Fruit fly (Drosophila melanogaster) whole organism, prepupa: ENCODE data around the gene CG1105.
A peak's percentile ranks its signal among the peaks of the same experiment; 100 is the strongest.

Experiments used
- Blimp-1 ChIP-seq: fragments of 200-800 bp; sonication (Bioruptor generic); optimal IDR thresholded peaks from 3 replicates; lab custom pipeline; 2017; ENCODE audit warnings: missing biosample characterization, missing genetic modification characterization, mild to moderate bottlenecking, moderate library complexity, missing genetic modification reagents
- CG10631 ChIP-seq: fragments of 200-800 bp; sonication (Bioruptor generic); optimal IDR thresholded peaks from 2 replicates; lab custom pipeline; 2016; ENCODE audit warnings: missing biosample characterization, missing genetic modification characterization
- CG11294 ChIP-seq: fragments of 200-800 bp; sonication (Bioruptor generic); IDR thresholded peaks from 2 replicates; pipeline ENCODE4 v1.3.6; 2022; ENCODE audit warnings: missing biosample characterization, missing genetic modification characterization
- CG11762 ChIP-seq: fragments of 200-800 bp; sonication (Bioruptor generic); optimal IDR thresholded peaks from 3 replicates; lab custom pipeline; 2016; ENCODE audit warnings: missing biosample characterization, missing genetic modification characterization; ENCODE audit not compliant: insufficient read depth
- CG16779 ChIP-seq: fragments of 200-800 bp; sonication (Bioruptor generic); optimal IDR thresholded peaks from 3 replicates; lab custom pipeline; 2017; ENCODE audit warnings: missing biosample characterization, mild to moderate bottlenecking, missing genetic modification characterization
- CG3032 ChIP-seq: fragments of 200-800 bp; optimal IDR thresholded peaks from 2 replicates; lab custom pipeline; 2019; ENCODE audit warnings: missing biosample characterization, mild to moderate bottlenecking, missing genetic modification characterization, moderate library complexity
- CG31627 ChIP-seq: fragments of 200-800 bp; sonication (Bioruptor generic); optimal IDR thresholded peaks from 3 replicates; lab custom pipeline; 2016; ENCODE audit warnings: missing biosample characterization, missing genetic modification characterization
- CG32006 ChIP-seq: fragments of 200-800 bp; sonication (Bioruptor generic); optimal IDR thresholded peaks from 3 replicates; lab custom pipeline; 2017; ENCODE audit warnings: missing biosample characterization, mild to moderate bottlenecking, missing genetic modification characterization
- CG34406 ChIP-seq: fragments of 200-800 bp; sonication (Bioruptor generic); optimal IDR thresholded peaks from 3 replicates; lab custom pipeline; 2016; ENCODE audit warnings: missing biosample characterization, missing genetic modification characterization
- CG3919 ChIP-seq: fragments of 200-800 bp; sonication (Bioruptor generic); optimal IDR thresholded peaks from 3 replicates; lab custom pipeline; 2016; ENCODE audit warnings: missing biosample characterization, missing genetic modification characterization
- CG6163 ChIP-seq: fragments of 200-800 bp; sonication (Bioruptor generic); IDR thresholded peaks from 3 replicates; pipeline ENCODE4 v1.3.6; 2022; ENCODE audit warnings: missing biosample characterization, missing genetic modification characterization
- CG6276 ChIP-seq: fragments of 200-800 bp; sonication (Bioruptor generic); optimal IDR thresholded peaks from 2 replicates; lab custom pipeline; 2017; ENCODE audit warnings: missing biosample characterization, mild to moderate bottlenecking, missing genetic modification characterization
- CG6792 ChIP-seq: fragments of 200-800 bp; sonication (Bioruptor generic); optimal IDR thresholded peaks from 3 replicates; lab custom pipeline; 2016; ENCODE audit warnings: missing biosample characterization, missing genetic modification characterization
- CG6808 ChIP-seq: fragments of 200-800 bp; sonication (Bioruptor generic); optimal IDR thresholded peaks from 3 replicates; lab custom pipeline; 2017; ENCODE audit warnings: missing biosample characterization, missing genetic modification characterization, mild to moderate bottlenecking, moderate library complexity, missing genetic modification reagents
- CG7368 ChIP-seq: fragments of 200-800 bp; sonication (Bioruptor generic); optimal IDR thresholded peaks from 3 replicates; lab custom pipeline; 2016; ENCODE audit warnings: missing biosample characterization, missing genetic modification characterization
- CG8119 ChIP-seq: fragments of 200-800 bp; sonication (Bioruptor generic); IDR thresholded peaks from 3 replicates; pipeline ENCODE4 v1.3.6; 2022; ENCODE audit warnings: missing biosample characterization, missing genetic modification characterization
- CG8632 ChIP-seq: fragments of 200-800 bp; sonication (Bioruptor generic); optimal IDR thresholded peaks from 3 replicates; lab custom pipeline; 2016; ENCODE audit warnings: missing biosample characterization, missing genetic modification characterization
- CG9139 ChIP-seq: fragments of 200-800 bp; sonication (Bioruptor generic); optimal IDR thresholded peaks from 3 replicates; lab custom pipeline; 2017; ENCODE audit warnings: missing biosample characterization, mild to moderate bottlenecking, missing genetic modification characterization
- Eip75B ChIP-seq: fragments of 200-800 bp; sonication (Bioruptor generic); optimal IDR thresholded peaks from 3 replicates; lab custom pipeline; 2016; ENCODE audit warnings: missing biosample characterization, missing genetic modification characterization
- Eip78C ChIP-seq: fragments of 200-800 bp; sonication (Bioruptor generic); peaks from one replicate; lab custom pipeline; 2016; ENCODE audit warnings: missing biosample characterization, missing genetic modification characterization
- Eip93F ChIP-seq: fragments of 200-800 bp; sonication (Bioruptor generic); optimal IDR thresholded peaks from 2 replicates; lab custom pipeline; 2016; ENCODE audit warnings: missing biosample characterization, mild to moderate bottlenecking, missing genetic modification characterization
- Ets21C ChIP-seq: fragments of 200-800 bp; sonication (Bioruptor generic); optimal IDR thresholded peaks from 3 replicates; lab custom pipeline; 2016; ENCODE audit warnings: missing biosample characterization, missing genetic modification characterization
- Hr39 ChIP-seq: fragments of 200-800 bp; sonication (Bioruptor generic); optimal IDR thresholded peaks from 2 replicates; lab custom pipeline; 2016; ENCODE audit warnings: missing biosample characterization, missing genetic modification characterization
- Hr4 ChIP-seq: fragments of 200-800 bp; sonication (Bioruptor generic); optimal IDR thresholded peaks from 3 replicates; lab custom pipeline; 2016; ENCODE audit warnings: missing biosample characterization, missing genetic modification characterization
- Lpt ChIP-seq: fragments of 200-800 bp; sonication (Bioruptor generic); optimal IDR thresholded peaks from 3 replicates; lab custom pipeline; 2016; ENCODE audit warnings: missing biosample characterization, missing genetic modification characterization
- Sox102F ChIP-seq: fragments of 200-800 bp; sonication (Bioruptor generic); optimal IDR thresholded peaks from 2 replicates; lab custom pipeline; 2016; ENCODE audit warnings: missing biosample characterization, mild to moderate bottlenecking, missing genetic modification characterization
- Sox14 ChIP-seq: fragments of 200-800 bp; sonication (Bioruptor generic); optimal IDR thresholded peaks from 3 replicates; lab custom pipeline; 2016; ENCODE audit warnings: missing biosample characterization, missing genetic modification characterization
- Sox15 ChIP-seq: fragments of 200-800 bp; sonication (Bioruptor generic); optimal IDR thresholded peaks from 3 replicates; lab custom pipeline; 2016; ENCODE audit warnings: missing biosample characterization, missing genetic modification characterization
- acj6 ChIP-seq: fragments of 200-800 bp; sonication (Bioruptor generic); optimal IDR thresholded peaks from 3 replicates; lab custom pipeline; 2016; ENCODE audit warnings: missing biosample characterization, missing genetic modification characterization
- cyc ChIP-seq: fragments of 200-800 bp; sonication (Bioruptor generic); optimal IDR thresholded peaks from 3 replicates; lab custom pipeline; 2016; ENCODE audit warnings: missing biosample characterization, missing genetic modification characterization
- dsx ChIP-seq: fragments of 200-800 bp; optimal IDR thresholded peaks from 3 replicates; lab custom pipeline; 2019; ENCODE audit warnings: missing biosample characterization, mild to moderate bottlenecking, missing genetic modification characterization, moderate library complexity; ENCODE audit not compliant: poor library complexity, severe bottlenecking
- eg ChIP-seq: fragments of 200-800 bp; sonication (Bioruptor generic); IDR thresholded peaks from 3 replicates; pipeline ENCODE4 v1.3.6; 2022; ENCODE audit warnings: missing biosample characterization, missing genetic modification characterization
- esn ChIP-seq: fragments of 200-800 bp; sonication (Bioruptor generic); optimal IDR thresholded peaks from 2 replicates; lab custom pipeline; 2016; ENCODE audit warnings: missing biosample characterization, mild to moderate bottlenecking, missing genetic modification characterization, moderate library complexity
- fkh ChIP-seq: fragments of 200-800 bp; sonication (Bioruptor generic); optimal IDR thresholded peaks from 3 replicates; lab custom pipeline; 2017; ENCODE audit warnings: missing biosample characterization, mild to moderate bottlenecking, missing genetic modification characterization, moderate library complexity
- lz ChIP-seq: fragments of 200-800 bp; sonication (Bioruptor generic); optimal IDR thresholded peaks from 3 replicates; lab custom pipeline; 2016; ENCODE audit warnings: missing biosample characterization, missing genetic modification characterization
- net ChIP-seq: fragments of 200-800 bp; sonication (Bioruptor generic); optimal IDR thresholded peaks from 3 replicates; lab custom pipeline; 2016; ENCODE audit warnings: missing biosample characterization, missing genetic modification characterization
- pdm3 ChIP-seq: fragments of 200-800 bp; sonication (Bioruptor generic); optimal IDR thresholded peaks from 3 replicates; lab custom pipeline; 2016; ENCODE audit warnings: missing biosample characterization, missing genetic modification characterization
- spab ChIP-seq: fragments of 200-800 bp; sonication (Bioruptor generic); optimal IDR thresholded peaks from 2 replicates; lab custom pipeline; 2017; ENCODE audit warnings: missing biosample characterization, mild to moderate bottlenecking, missing genetic modification characterization, missing genetic modification reagents
- ss ChIP-seq, 2 experiments: fragments of 200-800 bp; sonication (Bioruptor generic); optimal IDR thresholded peaks; 2 replicates in 1 of 2; 3 replicates in 1 of 2; lab custom pipeline; 2017 to 2018; ENCODE audit warnings: mild to moderate bottlenecking in 2 of 2, missing biosample characterization in 2 of 2, missing genetic modification characterization in 2 of 2, moderate library complexity in 1 of 2
- svp ChIP-seq: fragments of 200-800 bp; sonication (Bioruptor generic); peaks from one replicate; lab custom pipeline; 2016; ENCODE audit warnings: missing biosample characterization, missing genetic modification characterization
- topi ChIP-seq: fragments of 200-800 bp; sonication (Bioruptor generic); optimal IDR thresholded peaks from 3 replicates; lab custom pipeline; 2016; ENCODE audit warnings: missing biosample characterization, missing genetic modification characterization

Gene CG1105

DNA sequence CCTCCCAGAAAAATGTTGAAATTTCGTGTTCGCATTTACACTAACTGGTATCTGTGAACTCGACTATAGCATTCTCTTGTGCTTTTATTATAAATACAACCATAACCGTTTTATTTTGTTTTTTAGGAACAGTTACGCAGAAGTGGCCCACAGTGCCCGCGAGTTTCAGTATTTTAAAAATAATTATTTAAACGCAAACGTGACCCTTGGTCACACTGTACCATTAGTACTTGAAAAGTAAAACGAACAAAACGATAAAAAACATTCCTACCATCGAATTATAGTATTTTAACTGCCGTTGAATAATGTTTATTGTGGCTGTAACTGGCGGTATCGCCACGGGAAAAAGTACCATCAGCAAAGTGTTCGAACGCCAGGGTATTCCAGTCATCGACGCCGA lies 15.0 kb upstream of the CG1105 start, which contains the start of gene Dpck (continued):
- TF ChIP-seq Eip93F (GFP tag; lab: Kevin White, UChicago) (no peak), CG11294 (GFP tag; lab: Robert Waterston, UW) (no peak), CG10631 (GFP tag; lab: Kevin White, UChicago) (no peak), CG6163 (GFP tag; lab: Robert Waterston, UW) (peak; percentile 68), CG8119 (GFP tag; lab: Robert Waterston, UW) (peak; percentile 63; the same call in 2 of the 3 replicates), CG7368 (no peak), CG6808 (GFP tag; lab: Kevin White, UChicago) (peak; percentile 33), lz (GFP tag; lab: Kevin White, UChicago) (no peak), CG9139 (GFP tag; lab: Kevin White, UChicago) (peak; percentile 62), CG8632 (GFP tag; lab: Kevin White, UChicago) (no peak), CG3032 (tag; lab: Kevin White, UChicago) (peak; percentile 35), cyc (GFP tag; lab: Kevin White, UChicago) (peak; percentile 19), esn (GFP tag; lab: Kevin White, UChicago) (peak; percentile 41), CG11762 (no peak), net (GFP tag; lab: Kevin White, UChicago) (peak; percentile 58), Sox15 (GFP tag; lab: Kevin White, UChicago) (no peak), dsx (GFP tag; lab: Kevin White, UChicago) (peak; percentile 40), topi (GFP tag; lab: Kevin White, UChicago) (peak; percentile 41), Hr4 (GFP tag; lab: Kevin White, UChicago) (peak; percentile 56), Eip78C (GFP tag; lab: Kevin White, UChicago) (peak; percentile 83), svp (GFP tag; lab: Kevin White, UChicago) (peak; percentile 81), ss (GFP tag; optimal IDR thresholded peaks at IDR 0.05; lab: Kevin White, UChicago) (peak; percentile 29 to 50), Lpt (no peak), acj6 (GFP tag; lab: Kevin White, UChicago) (peak; percentile 47), Blimp-1 (GFP tag; lab: Kevin White, UChicago) (no peak), eg (GFP tag; lab: Robert Waterston, UW) (peak; percentile 63)

DNA sequence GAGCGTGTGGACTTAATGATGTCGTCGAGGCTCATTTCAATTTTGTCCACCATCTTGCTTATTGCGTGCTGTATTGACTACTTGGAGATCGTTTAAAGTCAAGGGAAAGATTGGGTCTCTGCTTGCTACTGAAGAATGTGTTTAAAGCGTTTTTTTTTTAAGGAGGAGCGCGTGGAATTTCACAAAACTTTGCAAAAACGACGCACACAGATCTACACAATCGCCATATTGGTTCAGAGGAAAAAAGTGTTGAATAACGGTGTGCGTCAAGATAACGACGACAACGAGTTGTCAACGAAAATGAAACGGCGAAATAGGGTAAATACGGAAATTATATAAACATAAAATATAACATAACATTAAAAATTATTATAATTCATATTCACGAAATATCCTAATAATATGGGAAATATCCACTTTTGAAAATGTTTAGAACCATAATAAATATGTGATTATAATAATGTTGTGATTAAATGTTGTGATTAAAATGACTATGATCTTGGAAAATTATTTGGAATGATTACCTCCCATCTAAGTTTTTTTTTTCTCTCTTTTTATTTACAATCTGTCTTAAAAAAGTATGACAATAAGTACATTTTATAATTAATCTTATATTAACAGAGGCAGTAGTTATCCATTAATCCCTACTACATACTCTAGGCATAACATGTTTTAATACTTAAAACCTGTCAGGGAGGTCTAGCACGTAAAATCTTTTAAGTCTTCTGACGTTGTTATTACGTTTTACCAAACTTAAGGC lies 13.4 kb upstream of the CG1105 start, which contains the start of gene Ref1:
TSS of gene Ref1 (minus strand) at position 231 of the 760 bp plus-strand sequence.
- TF ChIP-seq Eip78C (GFP tag; lab: Kevin White, UChicago), result peak; percentile 15
- no peak for TF ChIP-seq pdm3 (GFP tag; lab: Kevin White, UChicago)
- no peak for TF ChIP-seq CG7368
- no peak for TF ChIP-seq cyc (GFP tag; lab: Kevin White, UChicago)
- TF ChIP-seq, all 60 proteins: peak for 1

dm6 chr3R:7079718-7080117 lies 12.8 kb upstream of the CG1105 start:
- TF ChIP-seq CG3919 (GFP tag; lab: Kevin White, UChicago), result no peak
- 0 out of 3 replicates have a peak, but pooled peaks have one; percentile 15 for TF ChIP-seq CG6163 (GFP tag; lab: Robert Waterston, UW)
- peak; percentile 29 for TF ChIP-seq Eip78C (GFP tag; lab: Kevin White, UChicago)

- TF ChIP-seq CG10631 (GFP tag; lab: Kevin White, UChicago) (no peak), Hr39 (peak; percentile 33), CG34406 (GFP tag; lab: Kevin White, UChicago) (no peak), Blimp-1 (GFP tag; lab: Kevin White, UChicago) (no peak), cyc (GFP tag; lab: Kevin White, UChicago) (no peak), CG31627 (GFP tag; lab: Kevin White, UChicago) (no peak), Ets21C (GFP tag; lab: Kevin White, UChicago) (no peak), acj6 (GFP tag; lab: Kevin White, UChicago) (peak; percentile 35), CG32006 (GFP tag; lab: Kevin White, UChicago) (peak; percentile 38), CG3919 (GFP tag; lab: Kevin White, UChicago) (no peak), esn (GFP tag; lab: Kevin White, UChicago) (no peak), CG7368 (no peak), spab (GFP tag; lab: Kevin White, UChicago) (no peak), Sox102F (GFP tag; lab: Kevin White, UChicago) (peak; percentile 48), ss (GFP tag; optimal IDR thresholded peaks at IDR 0.05; lab: Kevin White, UChicago) (peak in 1 of 2 experiments; percentile 6), CG6276 (GFP tag; lab: Kevin White, UChicago) (no peak), Eip75B (GFP tag; lab: Kevin White, UChicago) (no peak), CG16779 (peak; percentile 8), pdm3 (GFP tag; lab: Kevin White, UChicago) (no peak), Hr4 (GFP tag; lab: Kevin White, UChicago) (peak; percentile 35), CG6792 (GFP tag; lab: Kevin White, UChicago) (no peak), Sox14 (GFP tag; lab: Kevin White, UChicago) (no peak), fkh (GFP tag; lab: Kevin White, UChicago) (no peak), CG9139 (GFP tag; lab: Kevin White, UChicago) (no peak)
Observed at dm6 chr3R:7076293-7076981, 9.5 kb upstream of the CG1105 start.
